Worm (Caenorhabditis elegans): Measurements from ENCODE around the gene wdr-20.

ce11 chrV:10166368-10166767, 32.4 kb upstream of the wdr-20 start, which contains the start of gene C51E3.6:
- TF ChIP-seq ceh-79 (tag; optimal IDR thresholded peaks at IDR 0.05) (no peak), ama-1 (optimal IDR thresholded peaks at IDR 0.05) (no peak), ama-1 (GFP tag; optimal IDR thresholded peaks at IDR 0.05) (no peak), unc-130 (GFP tag; optimal IDR thresholded peaks at IDR 0.05) (no peak), rpc-1 (optimal IDR thresholded peaks at IDR 0.05) (no peak), rpc-1 (tag; optimal IDR thresholded peaks at IDR 0.05) (no peak)

All from whole organism, young adult.